Worm (Caenorhabditis elegans) whole organism, midembryonic: ENCODE data around the gene fbxa-116.

Experiments used
- T22C8.4 ChIP-seq: fragments of 200-800 bp; sonication (Bioruptor generic); IDR thresholded peaks from 2 replicates; pipeline ENCODE4 v1.3.6; 2022; ENCODE audit warnings: missing genetic modification characterization, missing compliant biosample characterization
- flt-1 ChIP-seq: fragments of 200-800 bp; sonication (Bioruptor generic); IDR thresholded peaks from 2 replicates; pipeline ENCODE4 v1.3.6; 2022; ENCODE audit warnings: missing genetic modification characterization, missing compliant biosample characterization
- ref-1 ChIP-seq: fragments of 200-800 bp; sonication (Bioruptor generic); conservative IDR thresholded peaks from 2 replicates; pipeline ENCODE4 v1.3.6; 2022; ENCODE audit warnings: missing genetic modification reagents, missing genetic modification characterization, missing compliant biosample characterization
- ztf-23 ChIP-seq: fragments of 200-800 bp; sonication (Bioruptor generic); IDR thresholded peaks from 2 replicates; pipeline ENCODE4 v1.3.6; 2022; ENCODE audit warnings: missing genetic modification reagents, missing genetic modification characterization, missing compliant biosample characterization

ce11 chrV:20215197-20215596 is 26.5 kb upstream of the fbxa-116 start, which contains the start of gene Y113G7B.11:
- TF ChIP-seq ztf-23 (GFP tag; lab: Robert Waterston, UW) (no peak), flt-1 (GFP tag; lab: Robert Waterston, UW) (no peak), ref-1 (GFP tag; lab: Robert Waterston, UW) (no peak), T22C8.4 (GFP tag; lab: Robert Waterston, UW) (no peak)
